Fruit fly (Drosophila melanogaster) whole organism, embryonic: ENCODE data around the gene Datp.

Experiments used
- Atf6 ChIP-seq: fragments of 200-800 bp; sonication (Bioruptor generic); IDR thresholded peaks from 2 replicates; pipeline ENCODE4 v1.3.6; 2022; ENCODE audit warnings: missing biosample characterization, missing genetic modification characterization
- CG1024 ChIP-seq: fragments of 200-800 bp; sonication (Bioruptor generic); IDR thresholded peaks from 2 replicates; pipeline ENCODE4 v1.3.6; 2022; ENCODE audit warnings: missing biosample characterization, missing genetic modification characterization
- CG10431 ChIP-seq: fragments of 200-800 bp; sonication (Bioruptor generic); optimal IDR thresholded peaks from 3 replicates; lab custom pipeline; 2018; ENCODE audit warnings: missing biosample characterization, mild to moderate bottlenecking, missing genetic modification characterization
- CG10979 ChIP-seq: fragments of 200-800 bp; sonication (Bioruptor generic); optimal IDR thresholded peaks from 2 replicates; lab custom pipeline; 2018; ENCODE audit warnings: missing biosample characterization, mild to moderate bottlenecking, missing genetic modification characterization, moderate library complexity
- CG12104 ChIP-seq: fragments of 200-800 bp; sonication (Bioruptor generic); optimal IDR thresholded peaks from 3 replicates; lab custom pipeline; 2016; ENCODE audit warnings: missing biosample characterization, missing genetic modification characterization
- CG12769 ChIP-seq: fragments of 200-800 bp; sonication (Bioruptor generic); optimal IDR thresholded peaks from 2 replicates; lab custom pipeline; 2019; ENCODE audit warnings: missing biosample characterization, mild to moderate bottlenecking, missing genetic modification characterization, moderate library complexity
- CG1647 ChIP-seq: fragments of 200-800 bp; sonication (Bioruptor generic); optimal IDR thresholded peaks from 3 replicates; lab custom pipeline; 2016; ENCODE audit warnings: missing biosample characterization, missing genetic modification characterization
- CG16863 ChIP-seq: fragments of 200-800 bp; sonication (Bioruptor generic); optimal IDR thresholded peaks from 3 replicates; lab custom pipeline; 2016; ENCODE audit warnings: missing biosample characterization, missing genetic modification characterization
- CG18476 ChIP-seq: fragments of 200-800 bp; sonication (Bioruptor generic); optimal IDR thresholded peaks from 2 replicates; lab custom pipeline; 2016; ENCODE audit warnings: missing biosample characterization, mild to moderate bottlenecking, missing genetic modification characterization
- CG34376 ChIP-seq: fragments of 200-800 bp; sonication (Bioruptor generic); optimal IDR thresholded peaks from 2 replicates; lab custom pipeline; 2018; ENCODE audit warnings: missing biosample characterization, mild to moderate bottlenecking, missing genetic modification characterization
- CG3995 ChIP-seq: fragments of 200-800 bp; sonication (Bioruptor generic); optimal IDR thresholded peaks from 3 replicates; lab custom pipeline; 2016; ENCODE audit warnings: missing biosample characterization, missing genetic modification characterization
- CG42726 ChIP-seq: fragments of 200-800 bp; sonication (Bioruptor generic); IDR thresholded peaks from 2 replicates; pipeline ENCODE4 v1.3.6; 2022; ENCODE audit warnings: missing biosample characterization, missing genetic modification characterization; ENCODE audit not compliant: partially characterized antibody
- D ChIP-seq, 2 experiments: fragments of 200-800 bp in 1 of 2; fragments of >200 bp in 1 of 2; sonication (Bioruptor generic) in 1 of 2; optimal IDR thresholded peaks; 2 replicates in 1 of 2; 3 replicates in 1 of 2; lab custom pipeline; 2017; ENCODE audit warnings: mild to moderate bottlenecking in 1 of 2, missing biosample characterization in 1 of 2, missing genetic modification characterization in 1 of 2, missing genetic modification reagents in 1 of 2
- Doc3 ChIP-seq: fragments of 200-800 bp; sonication (Bioruptor generic); IDR thresholded peaks from 3 replicates; pipeline ENCODE4 v1.3.6; 2022; ENCODE audit warnings: missing biosample characterization, missing genetic modification characterization; ENCODE audit not compliant: partially characterized antibody
- Ets65A ChIP-seq: fragments of 200-800 bp; sonication (Bioruptor generic); peaks from one replicate; lab custom pipeline; 2016; ENCODE audit warnings: missing biosample characterization, missing genetic modification characterization
- Hr51 ChIP-seq, 2 experiments: fragments of 200-800 bp; sonication (Bioruptor generic); optimal IDR thresholded peaks; 2 replicates in 1 of 2; 3 replicates in 1 of 2; lab custom pipeline; 2016 to 2018; ENCODE audit warnings: missing biosample characterization in 2 of 2, missing genetic modification characterization in 2 of 2, mild to moderate bottlenecking in 1 of 2, moderate library complexity in 1 of 2
- Hr78 ChIP-seq, 2 experiments: fragments of 200-800 bp in 1 of 2; fragments of >200 bp in 1 of 2; sonication (Bioruptor generic) in 1 of 2; optimal IDR thresholded peaks; 2 replicates each; lab custom pipeline; 2017 to 2019; ENCODE audit warnings: missing biosample characterization in 2 of 2, missing genetic modification characterization in 2 of 2, mild to moderate bottlenecking in 1 of 2, moderate library complexity in 1 of 2
- Lhr ChIP-seq: fragments of 200-800 bp; sonication (Bioruptor generic); optimal IDR thresholded peaks from 3 replicates; lab custom pipeline; 2017; ENCODE audit warnings: mild to moderate bottlenecking, missing biosample characterization, missing genetic modification reagents, missing genetic modification characterization
- Med ChIP-seq: fragments of 200-800 bp; sonication (Bioruptor generic); peaks from one replicate; lab custom pipeline; 2016; ENCODE audit warnings: missing biosample characterization, missing genetic modification characterization, mild to moderate bottlenecking, inconsistent platforms, moderate library complexity
- NFAT ChIP-seq: fragments of 200-800 bp; sonication (Bioruptor generic); IDR thresholded peaks from 2 replicates; pipeline ENCODE4 v1.3.6; 2022; ENCODE audit warnings: missing biosample characterization, missing genetic modification characterization
- PHDP ChIP-seq: fragments of 200-800 bp; sonication (Bioruptor generic); optimal IDR thresholded peaks from 3 replicates; lab custom pipeline; 2018; ENCODE audit warnings: missing biosample characterization, mild to moderate bottlenecking, missing genetic modification characterization, moderate library complexity
- Pdp1 ChIP-seq, 2 experiments: fragments of 200-800 bp; sonication (Bioruptor generic); optimal IDR thresholded peaks; 3 replicates each; lab custom pipeline; 2016; ENCODE audit warnings: missing biosample characterization in 2 of 2, missing genetic modification characterization in 2 of 2, mild to moderate bottlenecking in 1 of 2, moderate library complexity in 1 of 2
- Stat92E ChIP-seq, 3 experiments: fragments of >200 bp in 2 of 3; fragments of 200-800 bp in 1 of 3; sonication (Bioruptor generic) in 1 of 3; optimal IDR thresholded peaks; 2 replicates each; lab custom pipeline; 2017 to 2019; ENCODE audit warnings: missing biosample characterization in 3 of 3, missing genetic modification characterization in 3 of 3, mild to moderate bottlenecking in 1 of 3, moderate library complexity in 1 of 3
- Vsx1 ChIP-seq: fragments of 200-800 bp; sonication (Bioruptor generic); optimal IDR thresholded peaks from 2 replicates; lab custom pipeline; 2017; ENCODE audit warnings: missing biosample characterization, mild to moderate bottlenecking, missing genetic modification characterization, missing genetic modification reagents
- Xbp1 ChIP-seq: fragments of 200-800 bp; sonication (Bioruptor generic); optimal IDR thresholded peaks from 3 replicates; lab custom pipeline; 2016; ENCODE audit warnings: missing biosample characterization, mild to moderate bottlenecking, missing genetic modification characterization
- ac ChIP-seq: fragments of 200-800 bp; sonication (Bioruptor generic); optimal IDR thresholded peaks from 3 replicates; lab custom pipeline; 2017; ENCODE audit warnings: missing biosample characterization, mild to moderate bottlenecking, missing genetic modification characterization
- ase ChIP-seq: fragments of 200-800 bp; sonication (Bioruptor generic); IDR thresholded peaks from 3 replicates; pipeline ENCODE4 v1.3.6; 2022; ENCODE audit warnings: missing biosample characterization, missing genetic modification characterization
- bbx ChIP-seq: fragments of 200-800 bp; sonication (Bioruptor generic); IDR thresholded peaks from 2 replicates; pipeline ENCODE4 v1.3.6; 2022; ENCODE audit warnings: missing biosample characterization, missing genetic modification characterization; ENCODE audit not compliant: partially characterized antibody
- bcd ChIP-seq: fragments of 200-800 bp; sonication (Bioruptor generic); optimal IDR thresholded peaks from 2 replicates; lab custom pipeline; 2017; ENCODE audit warnings: missing biosample characterization, mild to moderate bottlenecking, missing genetic modification characterization
- cg ChIP-seq: fragments of 200-800 bp; sonication (Bioruptor generic); optimal IDR thresholded peaks from 3 replicates; lab custom pipeline; 2019; ENCODE audit warnings: missing biosample characterization, mild to moderate bottlenecking, missing genetic modification characterization, moderate library complexity
- crol ChIP-seq: fragments of 200-800 bp; sonication (Bioruptor generic); IDR thresholded peaks from 2 replicates; pipeline ENCODE4 v1.3.6; 2022; ENCODE audit warnings: missing biosample characterization, missing genetic modification characterization
- dan ChIP-seq: fragments of 200-800 bp; sonication (Bioruptor generic); IDR thresholded peaks from 2 replicates; pipeline ENCODE4 v1.3.6; 2022; ENCODE audit warnings: missing biosample characterization, missing genetic modification characterization
- hth ChIP-seq: fragments of >200 bp; optimal IDR thresholded peaks from 2 replicates; lab custom pipeline; 2017; ENCODE audit warnings: inconsistent platforms
- kni ChIP-seq: fragments of 200-800 bp; sonication (Bioruptor generic); optimal IDR thresholded peaks from 3 replicates; lab custom pipeline; 2017; ENCODE audit warnings: mild to moderate bottlenecking, missing biosample characterization, missing genetic modification reagents, missing genetic modification characterization
- nom ChIP-seq: fragments of 200-800 bp; sonication (Bioruptor generic); optimal IDR thresholded peaks from 2 replicates; lab custom pipeline; 2017; ENCODE audit warnings: missing biosample characterization, missing genetic modification characterization, mild to moderate bottlenecking, moderate library complexity, missing genetic modification reagents
- oc ChIP-seq: fragments of 200-800 bp; sonication (Bioruptor generic); optimal IDR thresholded peaks from 2 replicates; lab custom pipeline; 2018; ENCODE audit warnings: missing biosample characterization, mild to moderate bottlenecking, missing genetic modification characterization, moderate library complexity
- pan ChIP-seq, 4 experiments: fragments of >200 bp in 3 of 4; fragments of 200-800 bp in 1 of 4; sonication (Bioruptor generic) in 1 of 4; optimal IDR thresholded peaks in 3 of 4; IDR thresholded peaks in 1 of 4; 2 replicates each; pipeline versions ENCODE4 v1.3.6 to Lab custom; 2017 to 2022; ENCODE audit warnings: missing biosample characterization in 2 of 4, missing genetic modification characterization in 2 of 4, mixed read lengths in 1 of 4
- ranshi ChIP-seq: fragments of 200-800 bp; sonication (Bioruptor generic); IDR thresholded peaks from 2 replicates; pipeline ENCODE4 v1.3.6; 2022; ENCODE audit warnings: missing biosample characterization, missing genetic modification characterization
- sc ChIP-seq, 3 experiments: fragments of >200 bp in 2 of 3; fragments of 200-800 bp in 1 of 3; sonication (Bioruptor generic) in 1 of 3; optimal IDR thresholded peaks; 2 replicates in 2 of 3; 3 replicates in 1 of 3; lab custom pipeline; 2017; ENCODE audit warnings: mild to moderate bottlenecking in 1 of 3, missing biosample characterization in 1 of 3, missing genetic modification characterization in 1 of 3, missing genetic modification reagents in 1 of 3
- sisA ChIP-seq: fragments of 200-800 bp; sonication (Bioruptor generic); IDR thresholded peaks from 2 replicates; pipeline ENCODE4 v1.3.6; 2022; ENCODE audit warnings: missing biosample characterization, missing genetic modification characterization
- tll ChIP-seq, 2 experiments: fragments of 200-800 bp in 1 of 2; fragments of >200 bp in 1 of 2; sonication (Bioruptor generic) in 1 of 2; optimal IDR thresholded peaks; 2 replicates each; lab custom pipeline; 2017 to 2019; ENCODE audit warnings: missing biosample characterization in 2 of 2, missing genetic modification characterization in 2 of 2, mild to moderate bottlenecking in 1 of 2, moderate library complexity in 1 of 2
- unpg ChIP-seq: fragments of 200-800 bp; sonication (Bioruptor generic); optimal IDR thresholded peaks from 3 replicates; lab custom pipeline; 2018; ENCODE audit warnings: missing biosample characterization, mild to moderate bottlenecking, missing genetic modification characterization, moderate library complexity
- z ChIP-seq: fragments of 200-800 bp; sonication (Bioruptor generic); IDR thresholded peaks from 3 replicates; pipeline ENCODE4 v1.3.6; 2022; ENCODE audit warnings: missing biosample characterization, missing genetic modification characterization

Datp gene

dm6 chr2L:9947265-9947664, 8.7 kb upstream of the Datp start, which contains the start of gene CG5853 (continued):
- TF ChIP-seq z (GFP tag; lab: Robert Waterston, UW): 0 out of 3 replicates have a peak, but pooled peaks have one; percentile 28
- TF ChIP-seq CG34376: peak; percentile 63
- no peak for TF ChIP-seq hth (lab: Kevin White, UChicago)
- TF ChIP-seq Vsx1: no peak
- no peak for TF ChIP-seq sc (optimal IDR thresholded peaks at IDR 0.05; lab: Kevin White, UChicago)
- TF ChIP-seq sc (GFP tag; optimal IDR thresholded peaks at IDR 0.05; lab: Kevin White, UChicago): no peak
- TF ChIP-seq PHDP (tag; lab: Kevin White, UChicago): peak; percentile 4
- TF ChIP-seq dan (GFP tag; lab: Robert Waterston, UW): no peak
- TF ChIP-seq bcd: no peak
- TF ChIP-seq Doc3 (GFP tag; lab: Robert Waterston, UW): no peak
- peak; percentile 28; the same call in 1 of the 2 replicates for TF ChIP-seq Atf6 (GFP tag; lab: Robert Waterston, UW)
- TF ChIP-seq CG18476 (GFP tag; lab: Kevin White, UChicago): no peak
- TF ChIP-seq NFAT (GFP tag; lab: Robert Waterston, UW): 0 out of 2 replicates have a peak, but pooled peaks have one; percentile 32
- no peak for TF ChIP-seq unpg (GFP tag; lab: Kevin White, UChicago)

dm6 chr2L:9946051-9946450, 7.5 kb upstream of the Datp start:
- TF ChIP-seq crol (GFP tag; lab: Robert Waterston, UW): peak; percentile 45; the same call in 1 of the 2 replicates
- peak; percentile 19 for TF ChIP-seq cg (GFP tag; lab: Kevin White, UChicago)
- TF ChIP-seq CG1024 (GFP tag; lab: Robert Waterston, UW): no peak
- no peak for TF ChIP-seq Lhr
- no peak for TF ChIP-seq ac (GFP tag; lab: Kevin White, UChicago)
- peak in 1 of 3 experiments; percentile 49 for TF ChIP-seq Stat92E (GFP tag; optimal IDR thresholded peaks at IDR 0.05; lab: Kevin White, UChicago)
- TF ChIP-seq Med (GFP tag; lab: Kevin White, UChicago): peak; percentile 74
- TF ChIP-seq bbx (GFP tag; lab: Robert Waterston, UW): no peak
- TF ChIP-seq ranshi (GFP tag; lab: Robert Waterston, UW): peak; percentile 24; the same call in 1 of the 2 replicates
- no peak for TF ChIP-seq CG10979 (tag; lab: Kevin White, UChicago)
- TF ChIP-seq Hr78 (GFP tag; optimal IDR thresholded peaks at IDR 0.05; lab: Kevin White, UChicago): peak in 1 of 2 experiments; percentile 35
- peak; percentile 16 for TF ChIP-seq CG12769 (tag; lab: Kevin White, UChicago)
- TF ChIP-seq Hr51 (GFP tag; optimal IDR thresholded peaks at IDR 0.05; lab: Kevin White, UChicago): no peak
- peak in 1 of 2 experiments; percentile 20 for TF ChIP-seq tll (GFP tag; optimal IDR thresholded peaks at IDR 0.05; lab: Kevin White, UChicago)
- TF ChIP-seq CG10431 (GFP tag; lab: Kevin White, UChicago): peak; percentile 98
- TF ChIP-seq CG1647 (GFP tag; lab: Kevin White, UChicago): no peak
- TF ChIP-seq oc: peak; percentile 19
- TF ChIP-seq sisA (GFP tag; lab: Robert Waterston, UW): no peak
- TF ChIP-seq kni (GFP tag; lab: Kevin White, UChicago): peak; percentile 79
- TF ChIP-seq, all 482 proteins: peak for 11

dm6 chr2L:9945086-9945485, 6.5 kb upstream of the Datp start:
- no peak for TF ChIP-seq Pdp1 (GFP tag; optimal IDR thresholded peaks at IDR 0.05; lab: Kevin White, UChicago)
- no peak for TF ChIP-seq CG42726 (GFP tag; lab: Robert Waterston, UW)
- no peak for TF ChIP-seq CG3995 (GFP tag; lab: Kevin White, UChicago)
- no peak for TF ChIP-seq CG16863 (GFP tag; lab: Kevin White, UChicago)
- no peak for TF ChIP-seq D (optimal IDR thresholded peaks at IDR 0.05; lab: Kevin White, UChicago)
- no peak for TF ChIP-seq D (GFP tag; optimal IDR thresholded peaks at IDR 0.05; lab: Kevin White, UChicago)
- no peak for TF ChIP-seq CG12104 (GFP tag; lab: Kevin White, UChicago)
- TF ChIP-seq pan (optimal IDR thresholded peaks at IDR 0.05; lab: Kevin White, UChicago): no peak
- TF ChIP-seq pan (GFP tag; optimal IDR thresholded peaks at IDR 0.05 in 1 of 2, IDR thresholded peaks at IDR 0.05 in 1 of 2): no peak
- TF ChIP-seq ase (GFP tag; lab: Robert Waterston, UW): no peak
- peak; percentile 24 for TF ChIP-seq Ets65A (GFP tag; lab: Kevin White, UChicago)
- TF ChIP-seq Xbp1 (GFP tag; lab: Kevin White, UChicago): no peak
- TF ChIP-seq nom: peak; percentile 82
- TF ChIP-seq, all 482 proteins: peak for 2
